Worm (Caenorhabditis elegans) whole organism, young adult: ENCODE data around the gene F01D5.3.

Source experiments
- F49E8.2 ChIP-seq: sonication (generic microtip); optimal IDR thresholded peaks from 3 replicates; lab custom pipeline; 2017; ENCODE audit warnings: missing genetic modification characterization, mild to moderate bottlenecking, missing compliant biosample characterization, antibody characterized with exemption, moderate library complexity; ENCODE audit not compliant: insufficient read depth
- egrh-3 ChIP-seq: fragments of 200-800 bp; sonication (Bioruptor generic); IDR thresholded peaks from 2 replicates; pipeline ENCODE4 v1.3.6; 2022; ENCODE audit warnings: missing genetic modification reagents, missing genetic modification characterization, missing compliant biosample characterization

DNA sequence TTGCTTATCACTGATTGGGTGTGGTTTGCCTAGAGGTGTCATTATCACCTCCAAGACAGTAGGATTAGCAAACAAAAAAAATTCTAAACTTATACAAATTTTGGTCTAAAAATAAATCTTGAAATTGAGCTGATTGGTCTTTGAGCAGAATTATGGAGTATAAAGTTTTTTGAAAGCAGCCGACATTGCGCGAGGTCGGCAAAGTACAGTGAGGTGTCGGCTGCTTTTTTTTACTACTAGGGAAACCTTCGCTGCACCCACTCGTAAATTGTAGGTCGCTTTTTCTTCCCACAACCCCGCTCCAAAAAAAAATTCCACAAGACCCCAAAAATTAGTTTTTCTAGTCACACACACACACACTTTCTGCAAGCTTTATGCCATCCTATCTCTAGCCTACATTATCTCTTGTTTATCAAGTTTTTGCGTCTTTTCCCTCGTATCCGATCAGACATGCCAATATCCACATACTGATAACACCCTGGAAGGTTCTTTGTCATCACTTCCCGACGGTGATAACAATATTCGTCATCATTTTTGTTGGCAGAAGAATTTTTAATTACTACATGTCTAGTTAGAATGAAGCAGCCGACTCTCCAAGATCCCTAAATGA, 4.0 kb upstream of the F01D5.3 start:
- TF ChIP-seq F49E8.2 (tag; lab: Kevin White, UChicago) (no peak), egrh-3 (GFP tag; lab: Robert Waterston, UW) (no peak)
